Fruit fly (Drosophila melanogaster) whole organism, wandering third instar larva: ENCODE results near the gene CG32301.

ENCODE experiments used
- Jra ChIP-seq: sonication (Bioruptor generic); optimal IDR thresholded peaks from 2 replicates; lab custom pipeline; 2016; ENCODE audit warnings: missing biosample characterization, missing genetic modification characterization
- Myc ChIP-seq: fragments of >200 bp; optimal IDR thresholded peaks from 2 replicates; lab custom pipeline; 2017
- N ChIP-seq: fragments of >200 bp; optimal IDR thresholded peaks from 2 replicates; lab custom pipeline; 2018; ENCODE audit warnings: missing biosample characterization, missing external identifiers, missing genetic modification characterization
- OdsH ChIP-seq: fragments of 200-800 bp; sonication (Bioruptor generic); optimal IDR thresholded peaks from 2 replicates; lab custom pipeline; 2016; ENCODE audit warnings: missing biosample characterization, mild to moderate bottlenecking, missing genetic modification characterization
- foxo ChIP-seq, 2 experiments: fragments of 200-800 bp; sonication (Bioruptor generic); optimal IDR thresholded peaks; 2 replicates in 1 of 2; 3 replicates in 1 of 2; lab custom pipeline; 2016 to 2017; ENCODE audit warnings: missing biosample characterization in 2 of 2, missing genetic modification characterization in 2 of 2
- tai ChIP-seq: sonication (Bioruptor generic); optimal IDR thresholded peaks from 2 replicates; lab custom pipeline; 2016; ENCODE audit warnings: missing biosample characterization, missing genetic modification characterization

- no peak for TF ChIP-seq N
- TF ChIP-seq Jra (GFP tag; lab: Kevin White, UChicago), result no peak
- no peak for TF ChIP-seq OdsH (GFP tag; lab: Kevin White, UChicago)
- no peak for TF ChIP-seq tai (GFP tag; lab: Kevin White, UChicago)
- no peak for TF ChIP-seq Myc (lab: Kevin White, UChicago)
- TF ChIP-seq foxo (GFP tag; optimal IDR thresholded peaks at IDR 0.05; lab: Kevin White, UChicago), result no peak
Observed at dm6 chr3L:2255775-2256174, 11.5 kb downstream of the CG32301 start.
